Fruit fly (Drosophila melanogaster) whole organism, embryonic: ENCODE measurements around the gene Prosalpha6.

Experiments used
- Atf-2 ChIP-seq: fragments of 200-800 bp; sonication (Bioruptor generic); optimal IDR thresholded peaks from 2 replicates; lab custom pipeline; 2016; ENCODE audit warnings: missing biosample characterization, missing genetic modification characterization
- CG1024 ChIP-seq: fragments of 200-800 bp; sonication (Bioruptor generic); IDR thresholded peaks from 2 replicates; pipeline ENCODE4 v1.3.6; 2022; ENCODE audit warnings: missing biosample characterization, missing genetic modification characterization
- CG12219 ChIP-seq: fragments of 200-800 bp; sonication (Bioruptor generic); optimal IDR thresholded peaks from 3 replicates; lab custom pipeline; 2018; ENCODE audit warnings: missing biosample characterization, mild to moderate bottlenecking, missing genetic modification characterization
- CG12744 ChIP-seq: fragments of 200-800 bp; sonication (Bioruptor generic); optimal IDR thresholded peaks from 2 replicates; lab custom pipeline; 2016; ENCODE audit warnings: missing biosample characterization, missing genetic modification characterization
- CG12769 ChIP-seq: fragments of 200-800 bp; sonication (Bioruptor generic); optimal IDR thresholded peaks from 2 replicates; lab custom pipeline; 2019; ENCODE audit warnings: missing biosample characterization, mild to moderate bottlenecking, missing genetic modification characterization, moderate library complexity
- CG15011 ChIP-seq: fragments of 200-800 bp; sonication (Bioruptor generic); optimal IDR thresholded peaks from 3 replicates; lab custom pipeline; 2018; ENCODE audit warnings: missing biosample characterization, mild to moderate bottlenecking, missing genetic modification characterization
- CG2202 ChIP-seq: fragments of 200-800 bp; sonication (Bioruptor generic); optimal IDR thresholded peaks from 2 replicates; lab custom pipeline; 2018; ENCODE audit warnings: missing biosample characterization, mild to moderate bottlenecking, missing genetic modification characterization
- CG31388 ChIP-seq: fragments of 200-800 bp; sonication (Bioruptor generic); optimal IDR thresholded peaks from 2 replicates; lab custom pipeline; 2016; ENCODE audit warnings: missing biosample characterization, missing genetic modification characterization
- CG32772 ChIP-seq: fragments of 200-800 bp; sonication (Bioruptor generic); IDR thresholded peaks from 2 replicates; pipeline ENCODE4 v1.3.6; 2022; ENCODE audit warnings: missing biosample characterization, missing genetic modification characterization
- CG3726 ChIP-seq: fragments of 200-800 bp; sonication (Bioruptor generic); IDR thresholded peaks from 3 replicates; pipeline ENCODE4, ENCODE4 v1.3.6; 2022; ENCODE audit warnings: missing biosample characterization, missing genetic modification characterization
- CG5953 ChIP-seq: fragments of 200-800 bp; sonication (Bioruptor generic); IDR thresholded peaks from 2 replicates; pipeline ENCODE4 v1.3.6; 2022; ENCODE audit warnings: missing biosample characterization, missing genetic modification characterization
- CG7372 ChIP-seq: fragments of 200-800 bp; sonication (Bioruptor generic); IDR thresholded peaks from 2 replicates; pipeline ENCODE4 v1.3.6; 2022; ENCODE audit warnings: missing biosample characterization, missing genetic modification characterization
- CG7839 ChIP-seq: fragments of 200-800 bp; sonication (Bioruptor generic); optimal IDR thresholded peaks from 3 replicates; lab custom pipeline; 2018; ENCODE audit warnings: missing biosample characterization, mild to moderate bottlenecking, missing genetic modification characterization, moderate library complexity
- CG8388 ChIP-seq: fragments of 200-800 bp; sonication (Bioruptor generic); optimal IDR thresholded peaks from 2 replicates; lab custom pipeline; 2019; ENCODE audit warnings: missing biosample characterization, mild to moderate bottlenecking, missing genetic modification characterization, moderate library complexity
- CG8765 ChIP-seq: fragments of 200-800 bp; sonication (Bioruptor generic); IDR thresholded peaks from 2 replicates; pipeline ENCODE4 v1.3.6; 2022; ENCODE audit warnings: missing biosample characterization, missing genetic modification characterization
- CG9215 ChIP-seq: fragments of 200-800 bp; sonication (Bioruptor generic); IDR thresholded peaks from 2 replicates; pipeline ENCODE4 v1.3.6; 2022; ENCODE audit warnings: missing biosample characterization, missing genetic modification characterization
- CG9876 ChIP-seq: fragments of 200-800 bp; sonication (Bioruptor generic); optimal IDR thresholded peaks from 2 replicates; lab custom pipeline; 2016; ENCODE audit warnings: missing biosample characterization, missing genetic modification characterization
- Dad ChIP-seq: fragments of 200-800 bp; sonication (Bioruptor generic); optimal IDR thresholded peaks from 3 replicates; lab custom pipeline; 2016; ENCODE audit warnings: missing biosample characterization, missing genetic modification characterization
- E2f2 ChIP-seq: fragments of 200-800 bp; sonication (Bioruptor generic); IDR thresholded peaks from 2 replicates; pipeline ENCODE4 v1.3.6; 2022; ENCODE audit warnings: missing biosample characterization, missing genetic modification characterization
- Elba2 ChIP-seq: fragments of 200-800 bp; sonication (Bioruptor generic); optimal IDR thresholded peaks from 3 replicates; lab custom pipeline; 2016; ENCODE audit warnings: missing biosample characterization, missing genetic modification characterization
- Gug ChIP-seq: fragments of 200-800 bp; sonication (Bioruptor generic); IDR thresholded peaks from 4 replicates; pipeline ENCODE4 v1.3.6; 2022; ENCODE audit warnings: missing biosample characterization, missing genetic modification characterization
- Hand ChIP-seq: fragments of 200-800 bp; sonication (Bioruptor generic); optimal IDR thresholded peaks from 2 replicates; lab custom pipeline; 2017; ENCODE audit warnings: mild to moderate bottlenecking, missing biosample characterization, missing genetic modification reagents, missing genetic modification characterization
- Hr3 ChIP-seq: fragments of 200-800 bp; sonication (Bioruptor generic); optimal IDR thresholded peaks from 3 replicates; lab custom pipeline; 2016; ENCODE audit warnings: missing biosample characterization, missing genetic modification characterization
- Lpt ChIP-seq: fragments of >200 bp; optimal IDR thresholded peaks from 2 replicates; lab custom pipeline; 2018; ENCODE audit warnings: missing biosample characterization, missing genetic modification characterization
- MTF-1 ChIP-seq: fragments of 200-800 bp; sonication (Bioruptor generic); optimal IDR thresholded peaks from 2 replicates; lab custom pipeline; 2018; ENCODE audit warnings: missing biosample characterization, mild to moderate bottlenecking, missing genetic modification characterization, borderline replicate concordance
- Scr ChIP-seq: fragments of 200-800 bp; sonication (Bioruptor generic); IDR thresholded peaks from 2 replicates; pipeline ENCODE4 v1.3.6; 2022; ENCODE audit warnings: missing biosample characterization, missing genetic modification characterization; ENCODE audit not compliant: partially characterized antibody
- Sry-β ChIP-seq: fragments of 200-800 bp; sonication (Bioruptor generic); optimal IDR thresholded peaks from 2 replicates; lab custom pipeline; 2018; ENCODE audit warnings: missing biosample characterization, mild to moderate bottlenecking, missing genetic modification characterization, moderate library complexity
- Tbp ChIP-seq: fragments of >200 bp; optimal IDR thresholded peaks from 2 replicates; lab custom pipeline; 2018; ENCODE audit warnings: missing biosample characterization, missing genetic modification characterization
- al ChIP-seq: fragments of 200-800 bp; sonication (Bioruptor generic); IDR thresholded peaks from 2 replicates; pipeline ENCODE4 v1.3.6; 2022; ENCODE audit warnings: missing biosample characterization, missing genetic modification characterization
- ash1 ChIP-seq: fragments of 200-800 bp; sonication (Bioruptor generic); optimal IDR thresholded peaks from 2 replicates; lab custom pipeline; 2018; ENCODE audit warnings: missing biosample characterization, mild to moderate bottlenecking, missing genetic modification characterization
- ato ChIP-seq: fragments of 200-800 bp; sonication (Bioruptor generic); IDR thresholded peaks from 2 replicates; pipeline ENCODE4 v1.3.6; 2022; ENCODE audit warnings: missing biosample characterization, missing genetic modification characterization; ENCODE audit not compliant: partially characterized antibody
- bab2 ChIP-seq: fragments of 200-800 bp; sonication (Bioruptor generic); optimal IDR thresholded peaks from 2 replicates; lab custom pipeline; 2016; ENCODE audit warnings: missing biosample characterization, missing genetic modification characterization
- bcd ChIP-seq: fragments of 200-800 bp; sonication (Bioruptor generic); optimal IDR thresholded peaks from 2 replicates; lab custom pipeline; 2017; ENCODE audit warnings: missing biosample characterization, mild to moderate bottlenecking, missing genetic modification characterization
- cwo ChIP-seq: fragments of 200-800 bp; sonication (Bioruptor generic); optimal IDR thresholded peaks from 3 replicates; lab custom pipeline; 2017; ENCODE audit warnings: missing biosample characterization, missing genetic modification characterization, mild to moderate bottlenecking, moderate library complexity, missing genetic modification reagents
- da ChIP-seq: fragments of 200-800 bp; sonication (Bioruptor generic); optimal IDR thresholded peaks from 2 replicates; lab custom pipeline; 2016; ENCODE audit warnings: missing biosample characterization, missing genetic modification characterization
- disco-r ChIP-seq: fragments of 200-800 bp; sonication (Bioruptor generic); optimal IDR thresholded peaks from 2 replicates; lab custom pipeline; 2016; ENCODE audit warnings: missing biosample characterization, missing genetic modification characterization
- ftz-f1 ChIP-seq: fragments of 200-800 bp; sonication (Bioruptor generic); optimal IDR thresholded peaks from 2 replicates; lab custom pipeline; 2016; ENCODE audit warnings: missing biosample characterization, missing genetic modification characterization
- hb ChIP-seq: fragments of 200-800 bp; sonication (Bioruptor generic); IDR thresholded peaks from 3 replicates; pipeline ENCODE4 v1.3.6; 2022; ENCODE audit warnings: missing biosample characterization, missing genetic modification characterization; ENCODE audit not compliant: partially characterized antibody
- jing ChIP-seq: fragments of 200-800 bp; sonication (Bioruptor generic); optimal IDR thresholded peaks from 2 replicates; lab custom pipeline; 2018; ENCODE audit warnings: missing biosample characterization, mild to moderate bottlenecking, missing genetic modification characterization
- ken ChIP-seq: fragments of 200-800 bp; sonication (Bioruptor generic); IDR thresholded peaks from 3 replicates; pipeline ENCODE4 v1.3.6; 2022; ENCODE audit warnings: missing biosample characterization, missing genetic modification characterization
- lov ChIP-seq, 2 experiments: fragments of 200-800 bp in 1 of 2; fragments of >200 bp in 1 of 2; sonication (Bioruptor generic) in 1 of 2; IDR thresholded peaks in 1 of 2; optimal IDR thresholded peaks in 1 of 2; 2 replicates in 1 of 2; 3 replicates in 1 of 2; pipeline versions ENCODE4 v1.3.6 to Lab custom; 2017 to 2022; ENCODE audit warnings: missing biosample characterization in 1 of 2, missing genetic modification characterization in 1 of 2
- odd ChIP-seq: fragments of 200-800 bp; sonication (Bioruptor generic); optimal IDR thresholded peaks from 2 replicates; lab custom pipeline; 2017; ENCODE audit warnings: missing biosample characterization, mild to moderate bottlenecking, missing genetic modification characterization
- phol ChIP-seq: fragments of 200-800 bp; sonication (Bioruptor generic); optimal IDR thresholded peaks from 3 replicates; lab custom pipeline; 2018; ENCODE audit warnings: missing biosample characterization, mild to moderate bottlenecking, missing genetic modification characterization, moderate library complexity
- pum ChIP-seq: fragments of 200-800 bp; sonication (Bioruptor generic); optimal IDR thresholded peaks from 2 replicates; lab custom pipeline; 2016; ENCODE audit warnings: missing biosample characterization, missing genetic modification characterization
- sim ChIP-seq: fragments of 200-800 bp; sonication (Bioruptor generic); IDR thresholded peaks from 2 replicates; pipeline ENCODE4 v1.3.6; 2022; ENCODE audit warnings: missing biosample characterization, missing genetic modification characterization
- sqz ChIP-seq: fragments of 200-800 bp; sonication (Bioruptor generic); optimal IDR thresholded peaks from 3 replicates; lab custom pipeline; 2018; ENCODE audit warnings: missing biosample characterization, mild to moderate bottlenecking, missing genetic modification characterization
- stwl ChIP-seq: fragments of 200-800 bp; sonication (Bioruptor generic); optimal IDR thresholded peaks from 3 replicates; lab custom pipeline; 2018; ENCODE audit warnings: missing biosample characterization, mild to moderate bottlenecking, missing genetic modification characterization, moderate library complexity
- tll ChIP-seq, 2 experiments: fragments of 200-800 bp in 1 of 2; fragments of >200 bp in 1 of 2; sonication (Bioruptor generic) in 1 of 2; optimal IDR thresholded peaks; 2 replicates each; lab custom pipeline; 2017 to 2019; ENCODE audit warnings: missing biosample characterization in 2 of 2, missing genetic modification characterization in 2 of 2, mild to moderate bottlenecking in 1 of 2, moderate library complexity in 1 of 2
- unc-4 ChIP-seq: fragments of 200-800 bp; sonication (Bioruptor generic); IDR thresholded peaks from 2 replicates; pipeline ENCODE4 v1.3.6; 2022; ENCODE audit warnings: missing biosample characterization, missing genetic modification characterization; ENCODE audit not compliant: partially characterized antibody
- usp ChIP-seq: fragments of >200 bp; optimal IDR thresholded peaks from 2 replicates; lab custom pipeline; 2017; ENCODE audit warnings: missing biosample characterization, missing genetic modification characterization

Gene Prosalpha6

DNA sequence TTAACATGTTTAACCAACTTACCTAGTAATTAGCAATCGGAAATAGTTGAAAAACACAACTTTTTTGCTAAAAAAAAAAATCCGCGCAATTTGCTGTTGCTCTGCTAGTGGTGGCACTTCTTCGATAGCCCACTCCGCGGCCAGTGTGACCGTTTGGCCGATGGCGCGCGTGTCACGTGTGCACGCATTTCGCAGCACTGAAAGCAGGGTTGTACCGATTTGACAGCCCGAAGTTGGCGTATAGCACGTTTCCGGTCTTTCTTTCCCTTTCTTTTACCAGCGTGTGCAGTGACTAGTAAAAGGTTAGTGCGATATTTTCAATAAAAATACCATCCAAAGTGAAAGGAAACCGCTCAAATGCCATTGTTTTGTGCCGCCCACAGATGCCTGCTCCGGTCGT lies 20.3 kb upstream of the Prosalpha6 start, which contains the start of the genes Ripalpha and RpL7 (continued):
- TF ChIP-seq sim (GFP tag; lab: Robert Waterston, UW) (peak; percentile 89), Tbp (GFP tag; lab: Kevin White, UChicago) (no peak), bab2 (peak; percentile 97), lov (optimal IDR thresholded peaks at IDR 0.05; lab: Kevin White, UChicago) (no peak), lov (GFP tag; IDR thresholded peaks at IDR 0.05; lab: Robert Waterston, UW) (peak; percentile 99), ato (GFP tag; lab: Robert Waterston, UW) (peak; percentile 90), cwo (GFP tag; lab: Kevin White, UChicago) (peak; percentile 93), stwl (tag; lab: Kevin White, UChicago) (peak; percentile 98), pum (GFP tag; lab: Kevin White, UChicago) (peak; percentile 96), CG31388 (GFP tag; lab: Kevin White, UChicago) (peak; percentile 81), CG12744 (GFP tag; lab: Kevin White, UChicago) (peak; percentile 97), CG7839 (tag; lab: Kevin White, UChicago) (peak; percentile 90), Elba2 (GFP tag; lab: Kevin White, UChicago) (peak; percentile 80), sqz (GFP tag; lab: Kevin White, UChicago) (peak; percentile 96), ftz-f1 (peak; percentile 97), CG2202 (tag; lab: Kevin White, UChicago) (peak; percentile 95), CG9215 (GFP tag; lab: Robert Waterston, UW) (peak; percentile 83), Sry-β (GFP tag; lab: Kevin White, UChicago) (peak; percentile 76), usp (no peak), CG15011 (peak; percentile 96), CG5953 (GFP tag; lab: Robert Waterston, UW) (peak; percentile 97), E2f2 (GFP tag; lab: Robert Waterston, UW) (peak; percentile 89), CG3726 (GFP tag; lab: Robert Waterston, UW) (peak; percentile 92), disco-r (peak; percentile 98), Lpt (GFP tag; lab: Kevin White, UChicago) (no peak), CG8388 (GFP tag; lab: Kevin White, UChicago) (peak; percentile 92), Atf-2 (GFP tag; lab: Kevin White, UChicago) (peak; percentile 95), unc-4 (peak; percentile 90), CG7372 (GFP tag; lab: Robert Waterston, UW) (peak; percentile 93), Scr (GFP tag; lab: Robert Waterston, UW) (peak; percentile 85), ken (GFP tag; lab: Robert Waterston, UW) (peak; percentile 98), phol (tag; lab: Kevin White, UChicago) (peak; percentile 97), bcd (GFP tag; lab: Kevin White, UChicago) (peak; percentile 100), hb (GFP tag; lab: Robert Waterston, UW) (peak; percentile 70), CG12769 (tag; lab: Kevin White, UChicago) (peak; percentile 98), CG8765 (GFP tag; lab: Robert Waterston, UW) (peak; percentile 88), Hr3 (peak; percentile 93), jing (GFP tag; lab: Kevin White, UChicago) (peak; percentile 88), Hand (GFP tag; lab: Kevin White, UChicago) (peak; percentile 93), CG32772 (GFP tag; lab: Robert Waterston, UW) (no peak; the same call in none of the 2 replicates), MTF-1 (GFP tag; lab: Kevin White, UChicago) (peak; percentile 98), da (GFP tag; lab: Kevin White, UChicago) (peak; percentile 98), odd (peak; percentile 98), Dad (GFP tag; lab: Kevin White, UChicago) (peak; percentile 99), CG12219 (peak; percentile 95), CG1024 (GFP tag; lab: Robert Waterston, UW) (peak; percentile 94), ash1 (peak; percentile 100), CG9876 (peak; percentile 99), tll (GFP tag; optimal IDR thresholded peaks at IDR 0.05; lab: Kevin White, UChicago) (peak in 1 of 2 experiments; percentile 72), al (peak; percentile 94), Gug (peak; percentile 88; the same call in 3 of the 4 replicates)
